Fruit fly (Drosophila melanogaster) whole organism, embryonic: ENCODE measurements around the gene Hacd1.

Experiments
- BEAF-32 ChIP-seq: fragments of 200-800 bp; sonication (Bioruptor generic); optimal IDR thresholded peaks from 3 replicates; lab custom pipeline; 2017; ENCODE audit warnings: missing biosample characterization, missing genetic modification characterization, mild to moderate bottlenecking, moderate library complexity, missing genetic modification reagents
- CG11247 ChIP-seq: fragments of 200-800 bp; sonication (Bioruptor generic); IDR thresholded peaks from 2 replicates; pipeline ENCODE4 v1.3.6; 2022; ENCODE audit warnings: missing biosample characterization, missing genetic modification characterization
- CG12391 ChIP-seq: fragments of 200-800 bp; sonication (Bioruptor generic); optimal IDR thresholded peaks from 3 replicates; lab custom pipeline; 2018; ENCODE audit warnings: missing biosample characterization, mild to moderate bottlenecking, missing genetic modification characterization, moderate library complexity
- CG14050 ChIP-seq: fragments of 200-800 bp; sonication (Bioruptor generic); IDR thresholded peaks from 3 replicates; pipeline ENCODE4 v1.3.6; 2022; ENCODE audit warnings: missing biosample characterization, missing genetic modification characterization
- CG1602 ChIP-seq: fragments of 200-800 bp; sonication (Bioruptor generic); optimal IDR thresholded peaks from 3 replicates; lab custom pipeline; 2016; ENCODE audit warnings: missing biosample characterization, missing genetic modification characterization
- CG1647 ChIP-seq: fragments of 200-800 bp; sonication (Bioruptor generic); optimal IDR thresholded peaks from 3 replicates; lab custom pipeline; 2016; ENCODE audit warnings: missing biosample characterization, missing genetic modification characterization
- CG16813 ChIP-seq: fragments of 200-800 bp; sonication (Bioruptor generic); IDR thresholded peaks from 3 replicates; pipeline ENCODE4 v1.3.6; 2022; ENCODE audit warnings: missing biosample characterization, missing genetic modification characterization; ENCODE audit not compliant: partially characterized antibody
- CG2199 ChIP-seq: fragments of 200-800 bp; sonication (Bioruptor generic); IDR thresholded peaks from 3 replicates; pipeline ENCODE4 v1.3.6; 2022; ENCODE audit warnings: missing biosample characterization, missing genetic modification characterization
- CG31365 ChIP-seq: fragments of 200-800 bp; sonication (Bioruptor generic); optimal IDR thresholded peaks from 2 replicates; lab custom pipeline; 2018; ENCODE audit warnings: missing biosample characterization, mild to moderate bottlenecking, missing genetic modification characterization
- CG34224 ChIP-seq: fragments of 200-800 bp; sonication (Bioruptor generic); IDR thresholded peaks from 3 replicates; pipeline ENCODE4 v1.3.6; 2022; ENCODE audit warnings: missing biosample characterization, missing genetic modification characterization; ENCODE audit not compliant: partially characterized antibody
- CG3726 ChIP-seq: fragments of 200-800 bp; sonication (Bioruptor generic); IDR thresholded peaks from 3 replicates; pipeline ENCODE4, ENCODE4 v1.3.6; 2022; ENCODE audit warnings: missing biosample characterization, missing genetic modification characterization
- CG4404 ChIP-seq: fragments of 200-800 bp; sonication (Bioruptor generic); IDR thresholded peaks from 2 replicates; pipeline ENCODE4 v1.3.6; 2022; ENCODE audit warnings: missing biosample characterization, missing genetic modification characterization
- CG4707 ChIP-seq: fragments of 200-800 bp; sonication (Bioruptor generic); optimal IDR thresholded peaks from 2 replicates; lab custom pipeline; 2018; ENCODE audit warnings: missing biosample characterization, mild to moderate bottlenecking, missing genetic modification characterization, moderate library complexity
- CG4854 ChIP-seq: fragments of 200-800 bp; sonication (Bioruptor generic); optimal IDR thresholded peaks from 2 replicates; lab custom pipeline; 2016; ENCODE audit warnings: missing biosample characterization, missing genetic modification characterization, inconsistent platforms
- CG6854 ChIP-seq: fragments of 200-800 bp; sonication (Bioruptor generic); optimal IDR thresholded peaks from 3 replicates; lab custom pipeline; 2017; ENCODE audit warnings: missing biosample characterization, mild to moderate bottlenecking, missing genetic modification characterization
- CG8089 ChIP-seq: fragments of 200-800 bp; sonication (Bioruptor generic); optimal IDR thresholded peaks from 3 replicates; lab custom pipeline; 2016; ENCODE audit warnings: missing biosample characterization, missing genetic modification characterization
- CG8388 ChIP-seq: fragments of 200-800 bp; sonication (Bioruptor generic); optimal IDR thresholded peaks from 2 replicates; lab custom pipeline; 2019; ENCODE audit warnings: missing biosample characterization, mild to moderate bottlenecking, missing genetic modification characterization, moderate library complexity
- CG8478 ChIP-seq: fragments of >200 bp; optimal IDR thresholded peaks from 2 replicates; lab custom pipeline; 2018
- CoRest ChIP-seq: fragments of 200-800 bp; sonication (Bioruptor generic); optimal IDR thresholded peaks from 3 replicates; lab custom pipeline; 2018; ENCODE audit warnings: missing biosample characterization, mild to moderate bottlenecking, missing genetic modification characterization, moderate library complexity
- Dad ChIP-seq: fragments of 200-800 bp; sonication (Bioruptor generic); optimal IDR thresholded peaks from 3 replicates; lab custom pipeline; 2016; ENCODE audit warnings: missing biosample characterization, missing genetic modification characterization
- Deaf1 ChIP-seq: fragments of 200-800 bp; optimal IDR thresholded peaks from 3 replicates; lab custom pipeline; 2019; ENCODE audit warnings: missing biosample characterization, mild to moderate bottlenecking, missing genetic modification characterization, moderate library complexity
- Dp ChIP-seq: fragments of 200-800 bp; sonication (Bioruptor generic); optimal IDR thresholded peaks from 2 replicates; lab custom pipeline; 2018; ENCODE audit warnings: missing biosample characterization, mild to moderate bottlenecking, missing genetic modification characterization, moderate library complexity
- Eip74EF ChIP-seq, 2 experiments: fragments of 200-800 bp in 1 of 2; fragments of >200 bp in 1 of 2; sonication (Bioruptor generic) in 1 of 2; optimal IDR thresholded peaks; 2 replicates each; lab custom pipeline; 2017 to 2019; ENCODE audit warnings: missing biosample characterization in 2 of 2, missing genetic modification characterization in 2 of 2, mild to moderate bottlenecking in 1 of 2, moderate library complexity in 1 of 2
- Gsc ChIP-seq: fragments of 200-800 bp; sonication (Bioruptor generic); IDR thresholded peaks from 2 replicates; pipeline ENCODE4 v1.3.6; 2022; ENCODE audit warnings: missing biosample characterization, missing genetic modification characterization
- Hmx ChIP-seq: fragments of 200-800 bp; sonication (Bioruptor generic); optimal IDR thresholded peaks from 2 replicates; lab custom pipeline; 2016; ENCODE audit warnings: missing biosample characterization, missing genetic modification characterization
- Hr78 ChIP-seq, 2 experiments: fragments of 200-800 bp in 1 of 2; fragments of >200 bp in 1 of 2; sonication (Bioruptor generic) in 1 of 2; optimal IDR thresholded peaks; 2 replicates each; lab custom pipeline; 2017 to 2019; ENCODE audit warnings: missing biosample characterization in 2 of 2, missing genetic modification characterization in 2 of 2, mild to moderate bottlenecking in 1 of 2, moderate library complexity in 1 of 2
- MTF-1 ChIP-seq: fragments of 200-800 bp; sonication (Bioruptor generic); optimal IDR thresholded peaks from 2 replicates; lab custom pipeline; 2018; ENCODE audit warnings: missing biosample characterization, mild to moderate bottlenecking, missing genetic modification characterization, borderline replicate concordance
- Nf-YA ChIP-seq: fragments of 200-800 bp; sonication (Bioruptor generic); IDR thresholded peaks from 2 replicates; pipeline ENCODE4 v1.3.6; 2022; ENCODE audit warnings: missing biosample characterization, missing genetic modification characterization
- Ssrp ChIP-seq: fragments of 200-800 bp; sonication (Bioruptor generic); optimal IDR thresholded peaks from 2 replicates; lab custom pipeline; 2018; ENCODE audit warnings: missing biosample characterization, mild to moderate bottlenecking, missing genetic modification characterization, moderate library complexity
- Vsx1 ChIP-seq: fragments of 200-800 bp; sonication (Bioruptor generic); optimal IDR thresholded peaks from 2 replicates; lab custom pipeline; 2017; ENCODE audit warnings: missing biosample characterization, mild to moderate bottlenecking, missing genetic modification characterization, missing genetic modification reagents
- abd-A ChIP-seq: fragments of 200-800 bp; sonication (Bioruptor generic); optimal IDR thresholded peaks from 3 replicates; lab custom pipeline; 2019; ENCODE audit warnings: missing biosample characterization, mild to moderate bottlenecking, missing genetic modification characterization, moderate library complexity
- al ChIP-seq: fragments of 200-800 bp; sonication (Bioruptor generic); IDR thresholded peaks from 2 replicates; pipeline ENCODE4 v1.3.6; 2022; ENCODE audit warnings: missing biosample characterization, missing genetic modification characterization
- ase ChIP-seq: fragments of 200-800 bp; sonication (Bioruptor generic); IDR thresholded peaks from 3 replicates; pipeline ENCODE4 v1.3.6; 2022; ENCODE audit warnings: missing biosample characterization, missing genetic modification characterization
- bab2 ChIP-seq: fragments of 200-800 bp; sonication (Bioruptor generic); optimal IDR thresholded peaks from 2 replicates; lab custom pipeline; 2016; ENCODE audit warnings: missing biosample characterization, missing genetic modification characterization
- disco-r ChIP-seq: fragments of 200-800 bp; sonication (Bioruptor generic); optimal IDR thresholded peaks from 2 replicates; lab custom pipeline; 2016; ENCODE audit warnings: missing biosample characterization, missing genetic modification characterization
- fd3F ChIP-seq: fragments of 200-800 bp; sonication (Bioruptor generic); optimal IDR thresholded peaks from 2 replicates; lab custom pipeline; 2018; ENCODE audit warnings: missing biosample characterization, mild to moderate bottlenecking, missing genetic modification characterization, moderate library complexity
- grau ChIP-seq: fragments of 200-800 bp; optimal IDR thresholded peaks from 3 replicates; lab custom pipeline; 2019; ENCODE audit warnings: missing biosample characterization, mild to moderate bottlenecking, missing genetic modification characterization, moderate library complexity
- gsb-n ChIP-seq: fragments of 200-800 bp; sonication (Bioruptor generic); optimal IDR thresholded peaks from 3 replicates; lab custom pipeline; 2018; ENCODE audit warnings: missing biosample characterization, mild to moderate bottlenecking, missing genetic modification characterization
- insv ChIP-seq, 2 experiments: fragments of 200-800 bp; sonication (Bioruptor generic); optimal IDR thresholded peaks; 3 replicates each; lab custom pipeline; 2016 to 2018; ENCODE audit warnings: missing biosample characterization in 2 of 2, missing genetic modification characterization in 2 of 2
- lab ChIP-seq: fragments of 200-800 bp; sonication (Bioruptor generic); optimal IDR thresholded peaks from 3 replicates; lab custom pipeline; 2017; ENCODE audit warnings: missing biosample characterization, missing genetic modification characterization, mild to moderate bottlenecking, moderate library complexity, missing genetic modification reagents
- nerfin-2 ChIP-seq: fragments of 200-800 bp; sonication (Bioruptor generic); IDR thresholded peaks from 2 replicates; pipeline ENCODE4 v1.3.6; 2022; ENCODE audit warnings: missing biosample characterization, missing genetic modification characterization; ENCODE audit not compliant: partially characterized antibody
- nom ChIP-seq: fragments of 200-800 bp; sonication (Bioruptor generic); optimal IDR thresholded peaks from 2 replicates; lab custom pipeline; 2017; ENCODE audit warnings: missing biosample characterization, missing genetic modification characterization, mild to moderate bottlenecking, moderate library complexity, missing genetic modification reagents
- sc ChIP-seq, 3 experiments: fragments of >200 bp in 2 of 3; fragments of 200-800 bp in 1 of 3; sonication (Bioruptor generic) in 1 of 3; optimal IDR thresholded peaks; 2 replicates in 2 of 3; 3 replicates in 1 of 3; lab custom pipeline; 2017; ENCODE audit warnings: mild to moderate bottlenecking in 1 of 3, missing biosample characterization in 1 of 3, missing genetic modification characterization in 1 of 3, missing genetic modification reagents in 1 of 3
- scrt ChIP-seq: fragments of 200-800 bp; sonication (Bioruptor generic); optimal IDR thresholded peaks from 2 replicates; lab custom pipeline; 2018; ENCODE audit warnings: missing biosample characterization, mild to moderate bottlenecking, missing genetic modification characterization, moderate library complexity
- slp2 ChIP-seq: fragments of 200-800 bp; sonication (Bioruptor generic); optimal IDR thresholded peaks from 2 replicates; lab custom pipeline; 2016; ENCODE audit warnings: missing biosample characterization, missing genetic modification characterization
- ssp ChIP-seq: fragments of 200-800 bp; sonication (Bioruptor generic); IDR thresholded peaks from 2 replicates; pipeline ENCODE4 v1.3.6; 2022; ENCODE audit warnings: missing biosample characterization, missing genetic modification characterization
- stwl ChIP-seq: fragments of 200-800 bp; sonication (Bioruptor generic); optimal IDR thresholded peaks from 3 replicates; lab custom pipeline; 2018; ENCODE audit warnings: missing biosample characterization, mild to moderate bottlenecking, missing genetic modification characterization, moderate library complexity
- tx ChIP-seq: fragments of 200-800 bp; sonication (Bioruptor generic); optimal IDR thresholded peaks from 2 replicates; lab custom pipeline; 2016; ENCODE audit warnings: missing biosample characterization, missing genetic modification characterization
- wor ChIP-seq: fragments of 200-800 bp; sonication (Bioruptor generic); IDR thresholded peaks from 2 replicates; pipeline ENCODE4 v1.3.6; 2022; ENCODE audit warnings: missing biosample characterization, missing genetic modification characterization

Hacd1 gene

DNA sequence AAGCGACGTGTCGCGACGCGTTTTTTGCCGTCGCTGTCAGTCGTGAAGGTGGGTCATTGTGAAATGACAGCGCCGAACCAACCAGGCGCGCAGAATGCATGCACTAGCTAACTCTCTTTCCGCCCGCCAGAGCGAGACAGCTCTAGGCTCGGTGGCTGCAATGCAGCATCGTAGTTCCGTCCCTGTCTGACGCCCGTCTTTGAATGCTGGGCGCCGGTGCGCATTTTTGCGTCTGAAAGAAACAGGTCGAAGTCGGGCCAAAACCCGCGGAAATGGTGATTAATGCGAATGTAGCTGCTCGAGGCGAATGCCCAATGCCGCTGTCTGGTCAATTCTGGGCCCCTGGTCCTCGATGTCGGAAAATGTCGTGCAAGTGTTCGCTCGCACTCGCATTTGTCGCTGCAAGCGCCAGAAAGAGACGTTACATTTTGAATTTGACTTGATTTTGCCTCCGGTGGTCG, 5.3 kb upstream of the Hacd1 start (continued):
- TF ChIP-seq gsb-n (tag; lab: Kevin White, UChicago) (peak; percentile 19), CoRest (tag; lab: Kevin White, UChicago) (peak; percentile 21), CG4854 (GFP tag; lab: Kevin White, UChicago) (no peak), sc (optimal IDR thresholded peaks at IDR 0.05; lab: Kevin White, UChicago) (no peak), sc (GFP tag; optimal IDR thresholded peaks at IDR 0.05; lab: Kevin White, UChicago) (peak; percentile 17), CG6854 (GFP tag; lab: Kevin White, UChicago) (peak; percentile 80), CG1602 (GFP tag; lab: Kevin White, UChicago) (no peak), bab2 (GFP tag; lab: Kevin White, UChicago) (no peak), nerfin-2 (GFP tag; lab: Robert Waterston, UW) (no peak), CG2199 (GFP tag; lab: Robert Waterston, UW) (no peak), fd3F (GFP tag; lab: Kevin White, UChicago) (no peak), ase (GFP tag; lab: Robert Waterston, UW) (no peak), CG3726 (GFP tag; lab: Robert Waterston, UW) (no peak), Dp (peak; percentile 76), CG1647 (GFP tag; lab: Kevin White, UChicago) (peak; percentile 24), Nf-YA (no peak), CG16813 (no peak), Dad (GFP tag; lab: Kevin White, UChicago) (peak; percentile 51), CG4707 (peak; percentile 82), Gsc (GFP tag; lab: Robert Waterston, UW) (no peak), al (GFP tag; lab: Robert Waterston, UW) (no peak), lab (GFP tag; lab: Kevin White, UChicago) (peak; percentile 83), CG12391 (tag; lab: Kevin White, UChicago) (peak; percentile 24), insv (GFP tag; optimal IDR thresholded peaks at IDR 0.05; lab: Kevin White, UChicago) (peak in 1 of 2 experiments; percentile 76), CG31365 (tag; lab: Kevin White, UChicago) (peak; percentile 67), CG34224 (GFP tag; lab: Robert Waterston, UW) (no peak), CG4404 (no peak), Deaf1 (tag; lab: Kevin White, UChicago) (peak; percentile 92), MTF-1 (peak; percentile 53), grau (peak; percentile 55), CG11247 (GFP tag; lab: Robert Waterston, UW) (no peak), Vsx1 (GFP tag; lab: Kevin White, UChicago) (peak; percentile 62), Eip74EF (GFP tag; optimal IDR thresholded peaks at IDR 0.05; lab: Kevin White, UChicago) (peak in 1 of 2 experiments; percentile 89), CG8478 (lab: Kevin White, UChicago) (peak; percentile 94), CG14050 (no peak), abd-A (tag; lab: Kevin White, UChicago) (peak; percentile 100), Hmx (GFP tag; lab: Kevin White, UChicago) (no peak), ssp (GFP tag; lab: Robert Waterston, UW) (no peak), scrt (GFP tag; lab: Kevin White, UChicago) (no peak), slp2 (GFP tag; lab: Kevin White, UChicago) (no peak), BEAF-32 (GFP tag; lab: Kevin White, UChicago) (peak; percentile 11), nom (GFP tag; lab: Kevin White, UChicago) (peak; percentile 95), Hr78 (GFP tag; optimal IDR thresholded peaks at IDR 0.05; lab: Kevin White, UChicago) (peak in 1 of 2 experiments; percentile 94), CG8089 (GFP tag; lab: Kevin White, UChicago) (peak; percentile 66), tx (no peak), stwl (peak; percentile 43), wor (GFP tag; lab: Robert Waterston, UW) (no peak), disco-r (GFP tag; lab: Kevin White, UChicago) (peak; percentile 50), CG8388 (peak; percentile 59), Ssrp (tag; lab: Kevin White, UChicago) (no peak)
